Worm (Caenorhabditis elegans): Measurements from ENCODE around the gene Y69H2.10.

The Y69H2.10 gene

ce11 chrV:18723604-18724003, 53.5 kb downstream of the Y69H2.10 start (continued):
- TF ChIP-seq fkh-10 (GFP tag; optimal IDR thresholded peaks at IDR 0.05) (no peak), madf-2 (tag; optimal IDR thresholded peaks at IDR 0.05) (no peak), odd-2 (tag; optimal IDR thresholded peaks at IDR 0.05) (peak; percentile 24), npax-4 (tag; optimal IDR thresholded peaks at IDR 0.05) (no peak), pat-9 (tag; optimal IDR thresholded peaks at IDR 0.05) (peak; percentile 49), sox-4 (tag; optimal IDR thresholded peaks at IDR 0.05) (no peak), sox-2 (GFP tag; IDR thresholded peaks at IDR 0.05) (no peak; the same call in 1 of the 2 replicates), ceh-48 (tag; optimal IDR thresholded peaks at IDR 0.05) (peak; percentile 90), fkh-6 (tag; optimal IDR thresholded peaks at IDR 0.05) (peak; percentile 18), hlh-30 (tag; optimal IDR thresholded peaks at IDR 0.05; ENCODE audit: insufficient read depth) (peak; percentile 67), ceh-22 (tag; optimal IDR thresholded peaks at IDR 0.05) (peak; percentile 9), ceh-31 (tag; optimal IDR thresholded peaks at IDR 0.05) (peak; percentile 97), pros-1 (tag; optimal IDR thresholded peaks at IDR 0.05) (peak; percentile 79), pag-3 (tag; optimal IDR thresholded peaks at IDR 0.05; ENCODE audit: borderline replicate concordance) (no peak), hlh-15 (tag; optimal IDR thresholded peaks at IDR 0.05) (no peak), ceh-18 (tag; optimal IDR thresholded peaks at IDR 0.05) (peak; percentile 31), unc-55 (GFP tag; optimal IDR thresholded peaks at IDR 0.05) (peak; percentile 92), K09A11.1 (tag; optimal IDR thresholded peaks at IDR 0.05; ENCODE audit: insufficient read depth) (no peak), T23F11.4 (GFP tag; optimal IDR thresholded peaks at IDR 0.05) (no peak), elt-2 (tag; optimal IDR thresholded peaks at IDR 0.05) (peak; percentile 14), ceh-6 (GFP tag; optimal IDR thresholded peaks at IDR 0.05) (peak; percentile 27), nfya-1 (tag; optimal IDR thresholded peaks at IDR 0.05) (peak; percentile 97), rnt-1 (tag; optimal IDR thresholded peaks at IDR 0.05) (peak; percentile 21), ztf-16 (tag; optimal IDR thresholded peaks at IDR 0.05) (peak; percentile 26), pha-2 (tag; optimal IDR thresholded peaks at IDR 0.05) (peak; percentile 59), sdc-2 (tag; optimal IDR thresholded peaks at IDR 0.05) (peak; percentile 61), gmeb-2 (tag; optimal IDR thresholded peaks at IDR 0.05) (no peak), unc-42 (tag; optimal IDR thresholded peaks at IDR 0.05) (peak; percentile 85), ahr-1 (tag; optimal IDR thresholded peaks at IDR 0.05) (no peak), ceh-14 (tag; optimal IDR thresholded peaks at IDR 0.05) (peak; percentile 76), tbx-2 (tag; optimal IDR thresholded peaks at IDR 0.05) (peak; percentile 90), ceh-19 (GFP tag; optimal IDR thresholded peaks at IDR 0.05) (peak; percentile 85), lim-6 (tag; optimal IDR thresholded peaks at IDR 0.05) (peak; percentile 56), ceh-45 (GFP tag; IDR thresholded peaks at IDR 0.05) (no peak), Y22D7AL.16 (tag; optimal IDR thresholded peaks at IDR 0.05) (no peak), nhr-11 (tag; optimal IDR thresholded peaks at IDR 0.05) (no peak), C08G9.2 (tag; optimal IDR thresholded peaks at IDR 0.05) (peak; percentile 49), ttx-3 (tag; optimal IDR thresholded peaks at IDR 0.05) (no peak)

- TF ChIP-seq odd-2 (tag; optimal IDR thresholded peaks at IDR 0.05), result no peak
- no peak for TF ChIP-seq pha-2 (tag; optimal IDR thresholded peaks at IDR 0.05)
- TF ChIP-seq syd-9 (tag; optimal IDR thresholded peaks at IDR 0.05), result no peak
- no peak for TF ChIP-seq Y22D7AL.16 (tag; optimal IDR thresholded peaks at IDR 0.05)
- TF ChIP-seq lin-11 (tag; optimal IDR thresholded peaks at IDR 0.05), result no peak
- no peak for TF ChIP-seq npax-4 (tag; optimal IDR thresholded peaks at IDR 0.05)
- TF ChIP-seq pax-1 (tag; optimal IDR thresholded peaks at IDR 0.05), result no peak
- no peak for TF ChIP-seq gmeb-2 (tag; optimal IDR thresholded peaks at IDR 0.05)
- no peak for TF ChIP-seq hlh-13 (GFP tag; optimal IDR thresholded peaks at IDR 0.05)
These were observed 54.0 kb downstream of the Y69H2.10 start for ce11 chrV:18724076-18724475.
